Fruit fly (Drosophila melanogaster) whole organism, embryonic: ENCODE results near the gene CG44006.

ENCODE experiments used
- B-H2 ChIP-seq: fragments of 200-800 bp; sonication (Bioruptor generic); optimal IDR thresholded peaks from 2 replicates; lab custom pipeline; 2018; ENCODE audit warnings: missing biosample characterization, mild to moderate bottlenecking, missing genetic modification characterization
- CG10565 ChIP-seq: fragments of 200-800 bp; sonication (Bioruptor generic); optimal IDR thresholded peaks from 3 replicates; lab custom pipeline; 2016; ENCODE audit warnings: missing biosample characterization, mild to moderate bottlenecking, missing genetic modification characterization
- CG11093 ChIP-seq: fragments of 200-800 bp; sonication (Bioruptor generic); IDR thresholded peaks from 3 replicates; pipeline ENCODE4 v1.3.6; 2022; ENCODE audit warnings: missing biosample characterization, missing genetic modification characterization
- CG1647 ChIP-seq: fragments of 200-800 bp; sonication (Bioruptor generic); optimal IDR thresholded peaks from 3 replicates; lab custom pipeline; 2016; ENCODE audit warnings: missing biosample characterization, missing genetic modification characterization
- CG9437 ChIP-seq: fragments of 200-800 bp; sonication (Bioruptor generic); optimal IDR thresholded peaks from 2 replicates; lab custom pipeline; 2018; ENCODE audit warnings: missing biosample characterization, mild to moderate bottlenecking, missing genetic modification characterization
- al ChIP-seq: fragments of 200-800 bp; sonication (Bioruptor generic); IDR thresholded peaks from 2 replicates; pipeline ENCODE4 v1.3.6; 2022; ENCODE audit warnings: missing biosample characterization, missing genetic modification characterization
- esg ChIP-seq: fragments of 200-800 bp; sonication (Bioruptor generic); conservative IDR thresholded peaks from 2 replicates; pipeline ENCODE4 v1.3.6; 2022; ENCODE audit warnings: missing biosample characterization, missing genetic modification characterization
- gfzf ChIP-seq: fragments of 200-800 bp; sonication (Bioruptor generic); optimal IDR thresholded peaks from 2 replicates; lab custom pipeline; 2016; ENCODE audit warnings: missing biosample characterization, mild to moderate bottlenecking, missing genetic modification characterization, moderate library complexity
- her ChIP-seq: fragments of 200-800 bp; sonication (Bioruptor generic); optimal IDR thresholded peaks from 2 replicates; lab custom pipeline; 2016; ENCODE audit warnings: missing biosample characterization, missing genetic modification characterization
- ind ChIP-seq: fragments of 200-800 bp; sonication (Bioruptor generic); optimal IDR thresholded peaks from 3 replicates; lab custom pipeline; 2016; ENCODE audit warnings: missing biosample characterization, missing genetic modification characterization
- jing ChIP-seq: fragments of 200-800 bp; sonication (Bioruptor generic); optimal IDR thresholded peaks from 2 replicates; lab custom pipeline; 2018; ENCODE audit warnings: missing biosample characterization, mild to moderate bottlenecking, missing genetic modification characterization
- lola ChIP-seq, 3 experiments: fragments of >200 bp in 2 of 3; fragments of 200-800 bp in 1 of 3; sonication (Bioruptor generic) in 1 of 3; optimal IDR thresholded peaks; 2 replicates each; lab custom pipeline; 2017 to 2019; ENCODE audit warnings: missing biosample characterization in 3 of 3, missing genetic modification characterization in 3 of 3, mild to moderate bottlenecking in 1 of 3, moderate library complexity in 1 of 3
- vvl ChIP-seq: fragments of 200-800 bp; sonication (Bioruptor generic); IDR thresholded peaks from 2 replicates; pipeline ENCODE4 v1.3.6; 2022; ENCODE audit warnings: missing biosample characterization, missing genetic modification characterization

DNA sequence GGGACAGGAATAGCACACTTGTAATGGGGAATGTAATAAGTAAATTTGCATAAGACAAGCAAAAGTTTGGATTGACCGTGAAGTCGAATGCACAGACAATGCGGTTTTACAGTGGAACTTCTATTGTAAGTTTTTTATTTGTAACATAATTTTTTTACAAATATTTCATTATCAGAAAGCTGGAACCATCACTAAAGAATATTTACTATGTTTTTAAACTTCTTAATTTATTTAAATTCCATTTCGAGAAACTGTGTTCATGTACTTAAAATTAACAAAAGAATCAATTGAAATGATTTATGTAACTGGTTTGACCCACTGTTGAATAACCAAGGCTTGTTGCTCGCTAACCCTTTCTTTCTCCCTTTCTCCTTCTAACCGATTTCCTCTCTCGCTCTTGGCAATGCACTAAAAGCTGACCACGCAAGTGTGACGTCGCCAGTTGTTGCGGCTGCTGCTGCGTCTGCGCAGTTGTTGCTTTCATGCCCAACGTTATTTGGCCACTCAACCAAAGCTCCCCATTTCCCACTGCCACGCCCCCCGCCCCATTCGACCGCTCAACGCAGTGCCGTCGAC is 31.6 kb upstream of the CG44006 start:
- TF ChIP-seq CG9437 (no peak), ind (GFP tag; lab: Kevin White, UChicago) (no peak), CG10565 (no peak), esg (no peak), her (no peak), CG1647 (GFP tag; lab: Kevin White, UChicago) (no peak), vvl (GFP tag; lab: Robert Waterston, UW) (no peak), lola (GFP tag; optimal IDR thresholded peaks at IDR 0.05; lab: Kevin White, UChicago) (no peak), gfzf (GFP tag; lab: Kevin White, UChicago) (no peak), al (GFP tag; lab: Robert Waterston, UW) (no peak), B-H2 (no peak), jing (GFP tag; lab: Kevin White, UChicago) (no peak), CG11093 (GFP tag; lab: Robert Waterston, UW) (no peak)
